Comparison of ENCODE assay signal across 3 fruit fly cellular contexts in genomic region chrX:277885-278284, dm6.
A peak's percentile ranks its signal among the peaks of the same experiment; 100 is the strongest.
TF ChIP-seq lines count a peak whose summit lies in the region.

No protein-coding gene starts in this region.

- no peak for TF ChIP-seq CTCF in whole organism, embryonic (GFP tag; optimal IDR thresholded peaks at IDR 0.05; lab: Kevin White, UChicago)

TF ChIP-seq in whole organism, adult, 20 proteins besides CTCF, POLR2A, EP300 and RAD21:
- TF ChIP-seq kay (GFP tag; lab: Kevin White, UChicago; ENCODE audit: borderline replicate concordance): peak; percentile 56
- TF ChIP-seq Clk (GFP tag; optimal IDR thresholded peaks at IDR 0.05; lab: Kevin White, UChicago): no peak
- TF ChIP-seq pad (GFP tag; optimal IDR thresholded peaks at IDR 0.05; lab: Kevin White, UChicago): no peak
- no peak for TF ChIP-seq cic (GFP tag; optimal IDR thresholded peaks at IDR 0.05; lab: Kevin White, UChicago)
- TF ChIP-seq CG7045 (GFP tag; optimal IDR thresholded peaks at IDR 0.05; lab: Kevin White, UChicago): no peak
- TF ChIP-seq CG11617 (GFP tag; optimal IDR thresholded peaks at IDR 0.05; lab: Kevin White, UChicago): no peak

TF ChIP-seq in whole organism, embryonic, 481 proteins besides CTCF, POLR2A, EP300 and RAD21:
- TF ChIP-seq CG8290 (GFP tag; optimal IDR thresholded peaks at IDR 0.05; lab: Kevin White, UChicago) (no peak), CG8290 (tag; optimal IDR thresholded peaks at IDR 0.05; lab: Kevin White, UChicago) (peak in 1 of 2 experiments; percentile 17), E2f2 (GFP tag; IDR thresholded peaks at IDR 0.05; lab: Robert Waterston, UW) (no peak), CG9609 (GFP tag; optimal IDR thresholded peaks at IDR 0.05; lab: Kevin White, UChicago) (no peak), chinmo (GFP tag; IDR thresholded peaks at IDR 0.05; lab: Robert Waterston, UW; ENCODE audit: partially characterized antibody) (0 out of 4 replicates have a peak, but pooled peaks have one; percentile 18), Pdp1 (GFP tag; optimal IDR thresholded peaks at IDR 0.05; lab: Kevin White, UChicago) (peak in 1 of 2 experiments; percentile 73), Trl (optimal IDR thresholded peaks at IDR 0.05; lab: Kevin White, UChicago) (peak; percentile 52 to 56), Trl (GFP tag; optimal IDR thresholded peaks at IDR 0.05; lab: Kevin White, UChicago) (no peak), HmgD (GFP tag; optimal IDR thresholded peaks at IDR 0.05; lab: Kevin White, UChicago) (no peak), schlank (tag; optimal IDR thresholded peaks at IDR 0.05; lab: Kevin White, UChicago) (no peak), kni (GFP tag; optimal IDR thresholded peaks at IDR 0.05; lab: Kevin White, UChicago) (peak; percentile 7), CG2199 (GFP tag; IDR thresholded peaks at IDR 0.05; lab: Robert Waterston, UW) (peak; percentile 98), nerfin-1 (tag; optimal IDR thresholded peaks at IDR 0.05; lab: Kevin White, UChicago) (peak; percentile 48), HmgZ (tag; optimal IDR thresholded peaks at IDR 0.05; lab: Kevin White, UChicago) (no peak), ewg (GFP tag; optimal IDR thresholded peaks at IDR 0.05; lab: Kevin White, UChicago) (peak; percentile 96), D19A (tag; optimal IDR thresholded peaks at IDR 0.05; lab: Kevin White, UChicago) (peak; percentile 29), CG4404 (GFP tag; IDR thresholded peaks at IDR 0.05; lab: Robert Waterston, UW) (no peak), CG3163 (GFP tag; optimal IDR thresholded peaks at IDR 0.05; lab: Kevin White, UChicago) (peak; percentile 90), pros (GFP tag; optimal IDR thresholded peaks at IDR 0.05; lab: Kevin White, UChicago) (peak; percentile 80), CG4707 (GFP tag; optimal IDR thresholded peaks at IDR 0.05; lab: Kevin White, UChicago) (peak; percentile 77), Blimp-1 (GFP tag; optimal IDR thresholded peaks at IDR 0.05; lab: Kevin White, UChicago) (peak; percentile 97)
TF ChIP-seq in whole organism, embryonic: peak in this region for 13.

TF ChIP-seq in whole organism, wandering third instar larva, 38 proteins besides CTCF, POLR2A, EP300 and RAD21:
- TF ChIP-seq Sp1 (GFP tag; optimal IDR thresholded peaks at IDR 0.05; lab: Kevin White, UChicago) (no peak), Dif (GFP tag; optimal IDR thresholded peaks at IDR 0.05; lab: Kevin White, UChicago; ENCODE audit: partially characterized antibody) (peak; percentile 3), Vsx2 (GFP tag; optimal IDR thresholded peaks at IDR 0.05; lab: Kevin White, UChicago; ENCODE audit: partially characterized antibody) (peak; percentile 30)
